Worm (Caenorhabditis elegans) whole organism, late embryonic: ENCODE measurements around the gene skr-10.

ENCODE experiments used
- C08G9.2 ChIP-seq: sonication (generic microtip); optimal IDR thresholded peaks from 2 replicates; lab custom pipeline; 2016; ENCODE audit warnings: mild to moderate bottlenecking, missing genetic modification characterization, moderate library complexity, missing compliant biosample characterization
- C38D4.7 ChIP-seq: fragments of 200-800 bp; sonication (Bioruptor generic); optimal IDR thresholded peaks from 2 replicates; lab custom pipeline; 2018; ENCODE audit warnings: mild to moderate bottlenecking, missing genetic modification characterization, moderate library complexity, missing compliant biosample characterization
- K09A11.1 ChIP-seq: sonication (generic microtip); optimal IDR thresholded peaks from 2 replicates; lab custom pipeline; 2017; ENCODE audit warnings: antibody characterized with exemption, mild to moderate bottlenecking, missing genetic modification characterization, missing compliant biosample characterization; ENCODE audit not compliant: insufficient read depth
- T23F11.4 ChIP-seq: fragments of 200-800 bp; sonication (Bioruptor generic); optimal IDR thresholded peaks from 2 replicates; lab custom pipeline; 2018; ENCODE audit warnings: mild to moderate bottlenecking, missing genetic modification characterization, missing compliant biosample characterization
- ama-1 ChIP-seq: fragments of 150-350 bp; optimal IDR thresholded peaks from 2 replicates; lab custom pipeline; 2014
- ceh-14 ChIP-seq: sonication (generic microtip); optimal IDR thresholded peaks from 2 replicates; lab custom pipeline; 2016; ENCODE audit warnings: missing genotype, missing genetic modification characterization, missing compliant biosample characterization
- ceh-24 ChIP-seq: sonication (generic microtip); optimal IDR thresholded peaks from 2 replicates; lab custom pipeline; 2016; ENCODE audit warnings: mild to moderate bottlenecking, missing genetic modification characterization, missing compliant biosample characterization
- ceh-30 ChIP-seq: fragments of 150-350 bp; optimal IDR thresholded peaks from 2 replicates; lab custom pipeline; 2014; ENCODE audit warnings: missing biosample characterization, missing genetic modification characterization
- ceh-31 ChIP-seq: sonication (generic microtip); optimal IDR thresholded peaks from 2 replicates; lab custom pipeline; 2016; ENCODE audit warnings: missing genetic modification characterization, missing compliant biosample characterization
- ceh-34 ChIP-seq: sonication (generic microtip); optimal IDR thresholded peaks from 2 replicates; lab custom pipeline; 2016; ENCODE audit warnings: mild to moderate bottlenecking, missing genetic modification characterization, missing compliant biosample characterization
- ceh-6 ChIP-seq: fragments of 200-800 bp; sonication (Bioruptor generic); optimal IDR thresholded peaks from 2 replicates; lab custom pipeline; 2018; ENCODE audit warnings: mild to moderate bottlenecking, missing genetic modification characterization, missing compliant biosample characterization
- che-1 ChIP-seq: sonication (generic microtip); optimal IDR thresholded peaks from 2 replicates; lab custom pipeline; 2016; ENCODE audit warnings: mild to moderate bottlenecking, missing genetic modification characterization, missing compliant biosample characterization
- dve-1 ChIP-seq: sonication (generic microtip); optimal IDR thresholded peaks from 2 replicates; lab custom pipeline; 2017; ENCODE audit warnings: antibody characterized with exemption, mild to moderate bottlenecking, missing genetic modification characterization, missing compliant biosample characterization
- elt-2 ChIP-seq: sonication (generic microtip); optimal IDR thresholded peaks from 2 replicates; lab custom pipeline; 2016; ENCODE audit warnings: missing genetic modification reagents, missing genetic modification characterization, missing compliant biosample characterization
- eyg-1 ChIP-seq: sonication (generic microtip); optimal IDR thresholded peaks from 2 replicates; lab custom pipeline; 2016; ENCODE audit warnings: missing genotype, missing genetic modification characterization, missing compliant biosample characterization
- fkh-6 ChIP-seq: sonication (generic microtip); optimal IDR thresholded peaks from 2 replicates; lab custom pipeline; 2016; ENCODE audit warnings: missing genetic modification characterization, missing compliant biosample characterization
- gmeb-2 ChIP-seq: sonication (generic microtip); optimal IDR thresholded peaks from 2 replicates; lab custom pipeline; 2016; ENCODE audit warnings: missing genetic modification characterization, inconsistent platforms, missing compliant biosample characterization
- hlh-13 ChIP-seq: fragments of 200-800 bp; sonication (Bioruptor generic); optimal IDR thresholded peaks from 2 replicates; lab custom pipeline; 2018; ENCODE audit warnings: mild to moderate bottlenecking, missing genetic modification characterization, missing compliant biosample characterization
- hlh-15 ChIP-seq: sonication (generic microtip); optimal IDR thresholded peaks from 2 replicates; lab custom pipeline; 2016; ENCODE audit warnings: missing genetic modification characterization, missing compliant biosample characterization
- hlh-30 ChIP-seq: sonication (generic microtip); optimal IDR thresholded peaks from 2 replicates; lab custom pipeline; 2017; ENCODE audit warnings: antibody characterized with exemption, missing genetic modification characterization, missing compliant biosample characterization; ENCODE audit not compliant: insufficient read depth
- hlh-6 ChIP-seq: sonication (generic microtip); optimal IDR thresholded peaks from 2 replicates; lab custom pipeline; 2016; ENCODE audit warnings: missing genotype, missing genetic modification characterization, missing compliant biosample characterization
- lim-6 ChIP-seq: sonication (generic microtip); optimal IDR thresholded peaks from 2 replicates; lab custom pipeline; 2016; ENCODE audit warnings: missing genetic modification characterization, missing compliant biosample characterization
- lin-11 ChIP-seq: fragments of 200-800 bp; sonication (Bioruptor generic); optimal IDR thresholded peaks from 2 replicates; lab custom pipeline; 2018; ENCODE audit warnings: mild to moderate bottlenecking, missing genetic modification characterization, missing compliant biosample characterization
- madf-2 ChIP-seq: sonication (generic microtip); optimal IDR thresholded peaks from 2 replicates; lab custom pipeline; 2017; ENCODE audit warnings: missing genetic modification characterization, missing compliant biosample characterization
- nfya-1 ChIP-seq: sonication (generic microtip); optimal IDR thresholded peaks from 2 replicates; lab custom pipeline; 2017; ENCODE audit warnings: missing genetic modification characterization, mild to moderate bottlenecking, missing compliant biosample characterization, antibody characterized with exemption, moderate library complexity
- odd-2 ChIP-seq: sonication (generic microtip); optimal IDR thresholded peaks from 2 replicates; lab custom pipeline; 2017; ENCODE audit warnings: antibody characterized with exemption, mild to moderate bottlenecking, missing genetic modification characterization, missing compliant biosample characterization
- pag-3 ChIP-seq: sonication (generic microtip); optimal IDR thresholded peaks from 2 replicates; lab custom pipeline; 2016; ENCODE audit warnings: missing compliant biosample characterization, missing genetic modification characterization, borderline replicate concordance
- pat-9 ChIP-seq: fragments of 200-800 bp; sonication (Bioruptor generic); optimal IDR thresholded peaks from 2 replicates; lab custom pipeline; 2018; ENCODE audit warnings: mild to moderate bottlenecking, missing genetic modification characterization, moderate library complexity, missing compliant biosample characterization
- pros-1 ChIP-seq: fragments of 150-350 bp; optimal IDR thresholded peaks from 2 replicates; lab custom pipeline; 2014; ENCODE audit warnings: missing biosample characterization, missing genetic modification reagents, missing genetic modification characterization
- ref-2 ChIP-seq: sonication (generic microtip); optimal IDR thresholded peaks from 2 replicates; lab custom pipeline; 2016; ENCODE audit warnings: missing genetic modification characterization, missing compliant biosample characterization
- sdc-2 ChIP-seq: sonication (generic microtip); optimal IDR thresholded peaks from 2 replicates; lab custom pipeline; 2016; ENCODE audit warnings: missing genotype, missing genetic modification characterization, missing compliant biosample characterization
- syd-9 ChIP-seq: sonication (generic microtip); optimal IDR thresholded peaks from 2 replicates; lab custom pipeline; 2016; ENCODE audit warnings: mild to moderate bottlenecking, missing genetic modification characterization, moderate library complexity, missing compliant biosample characterization
- tbx-2 ChIP-seq: sonication (generic microtip); optimal IDR thresholded peaks from 2 replicates; lab custom pipeline; 2016; ENCODE audit warnings: missing genetic modification characterization, missing compliant biosample characterization
- tbx-7 ChIP-seq: sonication (generic microtip); optimal IDR thresholded peaks from 2 replicates; lab custom pipeline; 2016; ENCODE audit warnings: missing genotype, missing genetic modification characterization, missing compliant biosample characterization
- unc-3 ChIP-seq, 2 experiments: fragments of 200-800 bp in 1 of 2; sonication (Bioruptor generic) in 1 of 2; sonication (generic microtip) in 1 of 2; conservative IDR thresholded peaks in 1 of 2; optimal IDR thresholded peaks in 1 of 2; 2 replicates each; pipeline versions ENCODE4 v1.3.6 to Lab custom; 2016 to 2022; ENCODE audit warnings: missing compliant biosample characterization in 2 of 2, missing genetic modification characterization in 2 of 2, missing genetic modification reagents in 1 of 2
- ztf-16 ChIP-seq: sonication (generic microtip); optimal IDR thresholded peaks from 2 replicates; lab custom pipeline; 2017; ENCODE audit warnings: missing genetic modification characterization, missing compliant biosample characterization

skr-10 gene

DNA sequence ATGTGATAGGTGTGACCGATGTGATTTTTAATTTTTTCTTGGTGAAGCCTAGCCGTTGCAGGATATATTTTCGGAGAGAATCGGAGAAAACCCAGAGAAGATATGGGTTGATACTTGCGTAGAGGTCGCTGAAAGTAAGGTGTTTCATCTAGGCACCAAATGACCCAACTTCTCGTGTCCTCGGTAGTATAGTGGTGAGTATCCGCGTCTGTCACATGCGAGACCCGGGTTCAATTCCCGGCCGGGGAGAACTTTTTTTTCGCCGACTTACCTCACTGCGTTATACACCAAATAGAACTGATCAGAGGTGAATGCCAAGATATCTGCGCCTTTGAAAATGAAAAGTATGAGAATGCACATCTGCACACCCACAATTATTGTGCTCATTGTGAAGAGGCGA lies 14.8 kb upstream of the skr-10 start:
- no peak for TF ChIP-seq ceh-14
- TF ChIP-seq lin-11 (tag; lab: Kevin White, UChicago) = no peak
- peak; percentile 58 for TF ChIP-seq hlh-30 (tag; lab: Kevin White, UChicago)
- no peak for TF ChIP-seq ztf-16 (tag; lab: Kevin White, UChicago)
- peak; percentile 7 for TF ChIP-seq pat-9 (tag; lab: Kevin White, UChicago)
- no peak for TF ChIP-seq madf-2 (tag; lab: Kevin White, UChicago)
- peak; percentile 11 for TF ChIP-seq syd-9 (tag; lab: Kevin White, UChicago)
- peak; percentile 8 for TF ChIP-seq K09A11.1 (tag; lab: Kevin White, UChicago)
- no peak for TF ChIP-seq pag-3
- no peak for TF ChIP-seq unc-3 (GFP tag; conservative IDR thresholded peaks at IDR 0.05; lab: Robert Waterston, UW)
- TF ChIP-seq unc-3 (tag; optimal IDR thresholded peaks at IDR 0.05; lab: Kevin White, UChicago) = no peak
- TF ChIP-seq hlh-13 = peak; percentile 32
- TF ChIP-seq che-1 (tag; lab: Kevin White, UChicago) = peak; percentile 11
- no peak for TF ChIP-seq fkh-6 (tag; lab: Kevin White, UChicago)
- TF ChIP-seq ceh-6 (GFP tag; lab: Kevin White, UChicago) = peak; percentile 16
- TF ChIP-seq elt-2 (tag; lab: Kevin White, UChicago) = peak; percentile 51
- TF ChIP-seq ceh-34 (tag; lab: Kevin White, UChicago) = peak; percentile 23

DNA sequence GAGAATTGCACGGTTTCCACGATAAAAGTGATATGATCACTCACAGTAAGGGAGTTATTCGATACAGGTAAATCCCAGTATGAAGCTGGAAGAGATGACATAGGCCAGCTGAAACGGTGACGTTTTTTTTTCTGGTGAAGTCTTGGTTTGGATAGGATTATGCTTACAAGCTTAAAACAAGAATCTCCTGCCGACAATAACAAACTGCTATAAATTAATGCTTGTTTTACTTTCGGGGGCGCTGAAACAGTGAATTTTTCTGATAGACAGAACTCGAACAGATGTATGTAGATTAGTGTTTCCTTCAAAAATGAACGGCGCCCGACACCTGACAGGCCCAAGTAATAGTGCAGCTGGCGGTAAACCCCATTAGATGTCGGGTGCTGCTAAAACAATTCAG lies 12.8 kb upstream of the skr-10 start, which contains the start of gene srv-16:
Gene srv-16 (minus strand): TSS at position 101 of the 400 bp plus-strand sequence.
- TF ChIP-seq sdc-2 (tag; lab: Kevin White, UChicago) (no peak), elt-2 (tag; lab: Kevin White, UChicago) (no peak), ceh-31 (no peak), ceh-6 (GFP tag; lab: Kevin White, UChicago) (no peak), gmeb-2 (tag; lab: Kevin White, UChicago) (no peak), ref-2 (tag; lab: Kevin White, UChicago) (no peak), C38D4.7 (no peak), hlh-15 (tag; lab: Kevin White, UChicago) (no peak)

DNA sequence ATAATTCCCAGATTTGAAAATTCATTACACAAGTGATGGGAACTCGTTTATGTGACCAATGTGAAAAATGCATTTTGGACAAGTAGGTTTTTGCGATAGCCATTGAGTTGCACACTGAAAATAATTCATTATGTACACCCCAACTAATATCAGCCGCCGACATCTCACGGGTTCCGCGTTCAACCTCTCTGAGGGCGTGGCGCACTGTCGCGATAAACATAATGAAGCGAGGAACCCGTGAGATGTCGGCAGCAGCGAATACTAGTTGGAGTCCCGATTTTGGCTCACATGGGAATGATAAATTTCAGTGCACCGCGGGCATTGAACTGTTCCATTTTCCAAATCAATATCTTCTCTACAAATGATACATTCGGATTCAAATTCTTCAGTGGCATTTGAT lies 9.5 kb upstream of the skr-10 start:
- no peak for TF ChIP-seq gmeb-2 (tag; lab: Kevin White, UChicago)
- TF ChIP-seq ama-1 (lab: Kevin White, UChicago) = no peak
- no peak for TF ChIP-seq tbx-7 (tag; lab: Kevin White, UChicago)
- no peak for TF ChIP-seq odd-2 (tag; lab: Kevin White, UChicago)
- TF ChIP-seq ceh-24 (tag; lab: Kevin White, UChicago) = no peak
- TF ChIP-seq pros-1 (tag; lab: Kevin White, UChicago) = no peak
- TF ChIP-seq elt-2 (tag; lab: Kevin White, UChicago) = no peak
- no peak for TF ChIP-seq ceh-30 (tag; lab: Kevin White, UChicago)
- no peak for TF ChIP-seq lim-6 (tag; lab: Kevin White, UChicago)
- TF ChIP-seq dve-1 (tag; lab: Kevin White, UChicago) = no peak
- no peak for TF ChIP-seq ceh-14
- no peak for TF ChIP-seq nfya-1
- TF ChIP-seq, all 69 proteins: peak for 0

DNA sequence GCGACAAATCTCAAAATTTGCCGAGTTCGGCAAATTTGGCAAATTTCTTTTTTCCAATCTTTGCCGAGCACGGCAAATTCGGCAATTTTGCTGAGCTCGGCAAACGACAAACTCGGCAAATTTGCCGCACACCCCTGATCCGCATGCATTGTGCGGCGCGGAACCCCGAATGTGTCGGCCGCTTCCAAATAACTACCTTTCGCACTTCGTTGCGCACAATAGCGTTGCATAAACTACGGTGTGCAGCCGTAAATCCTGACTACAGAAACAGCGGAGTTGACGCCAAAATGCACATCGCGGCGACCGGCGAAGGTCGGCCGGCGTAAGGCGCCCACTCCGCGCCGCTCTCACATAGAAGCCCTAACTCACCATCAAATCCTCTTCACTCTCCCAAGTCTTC lies 8.1 kb upstream of the skr-10 start:
- no peak for TF ChIP-seq T23F11.4 (GFP tag; lab: Kevin White, UChicago)
- peak; percentile 35 for TF ChIP-seq sdc-2 (tag; lab: Kevin White, UChicago)
- TF ChIP-seq tbx-2 (tag; lab: Kevin White, UChicago) = no peak
- peak; percentile 23 for TF ChIP-seq hlh-6 (tag; lab: Kevin White, UChicago)
- no peak for TF ChIP-seq eyg-1 (tag; lab: Kevin White, UChicago)
- peak; percentile 16 for TF ChIP-seq C08G9.2
